In the genomic region with DNA sequence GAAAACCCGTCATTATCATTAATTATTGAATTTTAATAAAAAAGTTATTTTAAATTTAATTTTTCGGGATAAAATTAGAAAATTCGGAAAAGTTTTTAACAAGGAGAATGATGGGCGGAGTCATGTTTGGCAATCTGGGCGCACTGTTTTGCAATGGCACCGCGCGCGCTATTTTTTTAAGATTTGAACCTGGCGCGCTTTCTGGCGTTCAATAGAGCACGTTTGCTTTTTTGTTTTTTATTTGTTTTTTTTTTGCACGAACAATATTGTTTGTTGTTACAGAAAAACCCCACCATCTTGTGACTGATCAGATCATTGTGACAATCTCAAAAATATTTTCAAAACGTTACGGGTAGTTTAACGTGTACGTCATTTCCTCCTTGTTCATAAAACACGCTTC, we compare ENCODE assay signal across 3 worm cellular contexts.
A peak's percentile ranks its signal among the peaks of the same experiment; 100 is the strongest.
TF ChIP-seq lines count a peak whose summit lies in the region.

hyls-1 (plus strand) TSS at position 249 of the 400 bp plus-strand sequence.

TF ChIP-seq in whole organism, L1 larva, 84 proteins besides CTCF, POLR2A, EP300 and RAD21 (continued from another document and continues in another):
- TF ChIP-seq fos-1 (tag; optimal IDR thresholded peaks at IDR 0.05; lab: Kevin White, UChicago) (peak; percentile 52), nhr-71 (tag; optimal IDR thresholded peaks at IDR 0.05; lab: Kevin White, UChicago) (peak; percentile 92), zip-4 (GFP tag; optimal IDR thresholded peaks at IDR 0.05; lab: Kevin White, UChicago) (no peak), mdl-1 (tag; optimal IDR thresholded peaks at IDR 0.05; lab: Kevin White, UChicago) (peak in 1 of 2 experiments; percentile 77), mef-2 (tag; optimal IDR thresholded peaks at IDR 0.05; lab: Kevin White, UChicago) (no peak), F16B12.6 (tag; optimal IDR thresholded peaks at IDR 0.05; lab: Kevin White, UChicago) (peak; percentile 40), xbp-1 (tag; optimal IDR thresholded peaks at IDR 0.05; lab: Kevin White, UChicago) (peak; percentile 88), nhr-12 (tag; optimal IDR thresholded peaks at IDR 0.05; lab: Kevin White, UChicago) (no peak), tbx-2 (tag; optimal IDR thresholded peaks at IDR 0.05; lab: Kevin White, UChicago) (peak; percentile 88), egl-13 (tag; optimal IDR thresholded peaks at IDR 0.05; lab: Kevin White, UChicago) (peak; percentile 69), nhr-85 (tag; lab: Kevin White, UChicago) (peak; percentile 94), skn-1 (tag; optimal IDR thresholded peaks at IDR 0.05; lab: Kevin White, UChicago) (peak; percentile 95), ceh-88 (GFP tag; IDR thresholded peaks at IDR 0.05; lab: Robert Waterston, UW) (peak; percentile 74; the same call in 1 of the 2 replicates), nhr-47 (tag; optimal IDR thresholded peaks at IDR 0.05; lab: Kevin White, UChicago) (peak; percentile 92), alr-1 (tag; optimal IDR thresholded peaks at IDR 0.05; lab: Kevin White, UChicago; ENCODE audit: borderline replicate concordance) (no peak), ztf-4 (tag; optimal IDR thresholded peaks at IDR 0.05; lab: Kevin White, UChicago) (peak; percentile 38), nhr-20 (tag; optimal IDR thresholded peaks at IDR 0.05; lab: Kevin White, UChicago) (peak; percentile 91), nhr-77 (tag; optimal IDR thresholded peaks at IDR 0.05; lab: Kevin White, UChicago) (peak; percentile 59), rnt-1 (tag; optimal IDR thresholded peaks at IDR 0.05; lab: Kevin White, UChicago) (peak; percentile 90), ets-5 (GFP tag; IDR thresholded peaks at IDR 0.05; lab: Robert Waterston, UW) (no peak), lir-3 (tag; optimal IDR thresholded peaks at IDR 0.05; lab: Kevin White, UChicago; ENCODE audit: poor library complexity) (peak; percentile 74), ceh-82 (tag; optimal IDR thresholded peaks at IDR 0.05; lab: Kevin White, UChicago) (peak; percentile 62 to 92 (median 77)), ceh-63 (GFP tag; optimal IDR thresholded peaks at IDR 0.05; lab: Kevin White, UChicago) (no peak), efl-1 (optimal IDR thresholded peaks at IDR 0.05; lab: Kevin White, UChicago) (peak; percentile 96 to 98), efl-1 (GFP tag; optimal IDR thresholded peaks at IDR 0.05 in 1 of 2; lab: Kevin White, UChicago) (peak; percentile 96 to 100), unc-98 (GFP tag; IDR thresholded peaks at IDR 0.05; lab: Robert Waterston, UW) (no peak), irx-1 (tag; optimal IDR thresholded peaks at IDR 0.05; lab: Kevin White, UChicago) (peak; percentile 86), lin-13 (GFP tag; optimal IDR thresholded peaks at IDR 0.05; lab: Kevin White, UChicago) (peak; percentile 82), unc-62 (GFP tag; optimal IDR thresholded peaks at IDR 0.05; lab: Kevin White, UChicago) (no peak), nhr-237 (tag; optimal IDR thresholded peaks at IDR 0.05; lab: Kevin White, UChicago) (peak; percentile 51), grh-1 (GFP tag; IDR thresholded peaks at IDR 0.05; lab: Robert Waterston, UW) (peak; percentile 77), ztf-11 (tag; optimal IDR thresholded peaks at IDR 0.05; lab: Kevin White, UChicago) (peak in 1 of 2 experiments; percentile 51), unc-86 (tag; optimal IDR thresholded peaks at IDR 0.05; lab: Kevin White, UChicago) (peak; percentile 81), hpl-2 (GFP tag; optimal IDR thresholded peaks at IDR 0.05; lab: Kevin White, UChicago) (peak; percentile 75), ces-1 (GFP tag; optimal IDR thresholded peaks at IDR 0.05; lab: Kevin White, UChicago) (no peak), unc-130 (tag; optimal IDR thresholded peaks at IDR 0.05; lab: Kevin White, UChicago) (peak; percentile 78), hlh-17 (GFP tag; optimal IDR thresholded peaks at IDR 0.05; lab: Kevin White, UChicago; ENCODE audit: borderline replicate concordance) (no peak), blmp-1 (tag; optimal IDR thresholded peaks at IDR 0.05; lab: Kevin White, UChicago) (peak; percentile 73), pax-3 (tag; optimal IDR thresholded peaks at IDR 0.05; lab: Kevin White, UChicago) (no peak), aha-1 (tag; optimal IDR thresholded peaks at IDR 0.05; lab: Kevin White, UChicago) (no peak), Y116A8C.19 (tag; optimal IDR thresholded peaks at IDR 0.05; lab: Kevin White, UChicago; ENCODE audit: borderline replicate concordance) (no peak), hlh-4 (tag; optimal IDR thresholded peaks at IDR 0.05; lab: Kevin White, UChicago) (no peak)

TF ChIP-seq in whole organism, L3 larva, 47 proteins besides CTCF, POLR2A, EP300 and RAD21 (continued from another document):
- peak; percentile 32 for TF ChIP-seq ama-1 (optimal IDR thresholded peaks at IDR 0.05; lab: Kevin White, UChicago)
- peak; percentile 92 for TF ChIP-seq nhr-43 (tag; optimal IDR thresholded peaks at IDR 0.05; lab: Kevin White, UChicago; ENCODE audit: poor library complexity, severe bottlenecking)
- peak; percentile 57 for TF ChIP-seq ceh-82 (tag; optimal IDR thresholded peaks at IDR 0.05; lab: Kevin White, UChicago)
- peak; percentile 56 for TF ChIP-seq lin-39 (tag; optimal IDR thresholded peaks at IDR 0.05; lab: Kevin White, UChicago)
- peak; percentile 80 for TF ChIP-seq nhr-25 (tag; optimal IDR thresholded peaks at IDR 0.05; lab: Kevin White, UChicago)

TF ChIP-seq in whole organism, young adult, 124 proteins besides CTCF, POLR2A, EP300 and RAD21 (continued from another document and continues in another):
- TF ChIP-seq xnd-1 (tag; optimal IDR thresholded peaks at IDR 0.05; lab: Kevin White, UChicago), result peak; percentile 56
- TF ChIP-seq nhr-90 (tag; optimal IDR thresholded peaks at IDR 0.05; lab: Kevin White, UChicago), result no peak
- TF ChIP-seq sdz-38 (tag; optimal IDR thresholded peaks at IDR 0.05; lab: Kevin White, UChicago), result no peak
- TF ChIP-seq ekl-4 (GFP tag; IDR thresholded peaks at IDR 0.05; lab: Robert Waterston, UW), result peak; percentile 63
- TF ChIP-seq Y53F4B.3 (GFP tag; IDR thresholded peaks at IDR 0.05; lab: Robert Waterston, UW), result no peak
- TF ChIP-seq lin-54 (GFP tag; optimal IDR thresholded peaks at IDR 0.05; lab: Kevin White, UChicago), result peak; percentile 97
- no peak for TF ChIP-seq nhr-179 (tag; optimal IDR thresholded peaks at IDR 0.05; lab: Kevin White, UChicago)
- TF ChIP-seq K11D2.4 (GFP tag; IDR thresholded peaks at IDR 0.05; lab: Robert Waterston, UW), result peak; percentile 55; the same call in 1 of the 2 replicates
- peak; percentile 64 for TF ChIP-seq madf-8 (GFP tag; conservative IDR thresholded peaks at IDR 0.05; lab: Robert Waterston, UW)
- TF ChIP-seq let-607 (tag; optimal IDR thresholded peaks at IDR 0.05; lab: Kevin White, UChicago), result no peak
- no peak for TF ChIP-seq F55B11.4 (tag; optimal IDR thresholded peaks at IDR 0.05; lab: Kevin White, UChicago; ENCODE audit: borderline replicate concordance, insufficient read depth)
- TF ChIP-seq ceh-40 (GFP tag; IDR thresholded peaks at IDR 0.05; lab: Robert Waterston, UW), result no peak
- no peak for TF ChIP-seq ztf-28 (GFP tag; IDR thresholded peaks at IDR 0.05; lab: Robert Waterston, UW)
- TF ChIP-seq lag-1 (GFP tag; IDR thresholded peaks at IDR 0.05; lab: Robert Waterston, UW), result no peak
- no peak for TF ChIP-seq ets-4 (GFP tag; optimal IDR thresholded peaks at IDR 0.05; lab: Kevin White, UChicago)
- no peak for TF ChIP-seq ceh-79 (tag; optimal IDR thresholded peaks at IDR 0.05; lab: Kevin White, UChicago)
- TF ChIP-seq sptf-2 (GFP tag; optimal IDR thresholded peaks at IDR 0.05; lab: Kevin White, UChicago), result no peak
- TF ChIP-seq F49E8.2 (tag; optimal IDR thresholded peaks at IDR 0.05; lab: Kevin White, UChicago; ENCODE audit: insufficient read depth), result no peak
- peak; percentile 81 for TF ChIP-seq C06A6.2 (GFP tag; conservative IDR thresholded peaks at IDR 0.05; lab: Robert Waterston, UW)
- TF ChIP-seq egl-18 (GFP tag; IDR thresholded peaks at IDR 0.05; lab: Robert Waterston, UW), result no peak
- TF ChIP-seq atf-7 (tag; optimal IDR thresholded peaks at IDR 0.05; lab: Kevin White, UChicago), result no peak
- TF ChIP-seq rec-8 (tag; optimal IDR thresholded peaks at IDR 0.05; lab: Kevin White, UChicago), result no peak
- TF ChIP-seq nhr-120 (GFP tag; IDR thresholded peaks at IDR 0.05; lab: Robert Waterston, UW), result no peak
- peak; percentile 19 for TF ChIP-seq nhr-80 (tag; optimal IDR thresholded peaks at IDR 0.05; lab: Kevin White, UChicago)
- TF ChIP-seq T26A5.8 (tag; optimal IDR thresholded peaks at IDR 0.05; lab: Kevin White, UChicago), result no peak
- TF ChIP-seq F10E7.11 (tag; optimal IDR thresholded peaks at IDR 0.05; lab: Kevin White, UChicago), result no peak
- TF ChIP-seq ama-1 (optimal IDR thresholded peaks at IDR 0.05; lab: Kevin White, UChicago), result no peak
- no peak for TF ChIP-seq ama-1 (GFP tag; optimal IDR thresholded peaks at IDR 0.05; lab: Kevin White, UChicago)
- TF ChIP-seq hmg-20 (GFP tag; IDR thresholded peaks at IDR 0.05; lab: Robert Waterston, UW), result peak; percentile 25; the same call in 1 of the 2 replicates
- TF ChIP-seq Y67H2A.10 (GFP tag; conservative IDR thresholded peaks at IDR 0.05; lab: Robert Waterston, UW), result peak; percentile 55; the same call in 1 of the 2 replicates
- TF ChIP-seq fkh-3 (tag; optimal IDR thresholded peaks at IDR 0.05; lab: Kevin White, UChicago), result no peak
- no peak for TF ChIP-seq egl-44 (GFP tag; IDR thresholded peaks at IDR 0.05; lab: Robert Waterston, UW)
- TF ChIP-seq lsy-27 (tag; optimal IDR thresholded peaks at IDR 0.05; lab: Kevin White, UChicago; ENCODE audit: borderline replicate concordance, insufficient read depth), result peak; percentile 7
- TF ChIP-seq hsf-1 (GFP tag; IDR thresholded peaks at IDR 0.05; lab: Robert Waterston, UW), result peak; percentile 70
- TF ChIP-seq Y56A3A.18 (GFP tag; IDR thresholded peaks at IDR 0.05; lab: Robert Waterston, UW), result no peak
- no peak for TF ChIP-seq sea-2 (GFP tag; IDR thresholded peaks at IDR 0.05; lab: Robert Waterston, UW)
- TF ChIP-seq bed-2 (GFP tag; IDR thresholded peaks at IDR 0.05; lab: Robert Waterston, UW), result no peak
- TF ChIP-seq D2030.7 (GFP tag; IDR thresholded peaks at IDR 0.05; lab: Robert Waterston, UW), result peak; percentile 83
- TF ChIP-seq egrh-3 (GFP tag; IDR thresholded peaks at IDR 0.05; lab: Robert Waterston, UW), result no peak
- TF ChIP-seq nfya-2 (GFP tag; IDR thresholded peaks at IDR 0.05; lab: Robert Waterston, UW), result no peak
- TF ChIP-seq gei-17 (GFP tag; optimal IDR thresholded peaks at IDR 0.05; lab: Kevin White, UChicago), result no peak
- no peak for TF ChIP-seq F22D6.2 (tag; optimal IDR thresholded peaks at IDR 0.05; lab: Kevin White, UChicago)
- TF ChIP-seq snpc-1.1 (tag; optimal IDR thresholded peaks at IDR 0.05; lab: Kevin White, UChicago; ENCODE audit: insufficient read depth), result no peak
- no peak for TF ChIP-seq zim-3 (tag; optimal IDR thresholded peaks at IDR 0.05; lab: Kevin White, UChicago)
- TF ChIP-seq attf-6 (GFP tag; IDR thresholded peaks at IDR 0.05; lab: Robert Waterston, UW), result 0 out of 2 replicates have a peak, but pooled peaks have one; percentile 20
- TF ChIP-seq aptf-2 (GFP tag; conservative IDR thresholded peaks at IDR 0.05; lab: Robert Waterston, UW), result no peak
- peak; percentile 54; the same call in 1 of the 2 replicates for TF ChIP-seq attf-3 (GFP tag; conservative IDR thresholded peaks at IDR 0.05; lab: Robert Waterston, UW)
- TF ChIP-seq nfyb-1 (GFP tag; IDR thresholded peaks at IDR 0.05; lab: Robert Waterston, UW), result peak; percentile 78
- TF ChIP-seq Y79H2A.3 (GFP tag; conservative IDR thresholded peaks at IDR 0.05; lab: Robert Waterston, UW), result no peak
- no peak for TF ChIP-seq hrde-1 (tag; optimal IDR thresholded peaks at IDR 0.05; lab: Kevin White, UChicago; ENCODE audit: borderline replicate concordance)
- TF ChIP-seq F37B4.10 (GFP tag; IDR thresholded peaks at IDR 0.05; lab: Robert Waterston, UW), result no peak
- no peak for TF ChIP-seq ztf-3 (GFP tag; optimal IDR thresholded peaks at IDR 0.05; lab: Kevin White, UChicago)
- TF ChIP-seq mes-4 (tag; optimal IDR thresholded peaks at IDR 0.05; lab: Kevin White, UChicago), result no peak
- no peak for TF ChIP-seq bed-1 (GFP tag; IDR thresholded peaks at IDR 0.05; lab: Robert Waterston, UW)
- peak; percentile 53 for TF ChIP-seq ztf-18 (tag; optimal IDR thresholded peaks at IDR 0.05; lab: Kevin White, UChicago)
- 0 out of 2 replicates have a peak, but pooled peaks have one; percentile 12 for TF ChIP-seq B0019.2 (GFP tag; conservative IDR thresholded peaks at IDR 0.05; lab: Robert Waterston, UW)
- TF ChIP-seq athp-1 (tag; optimal IDR thresholded peaks at IDR 0.05; lab: Kevin White, UChicago), result no peak
- no peak for TF ChIP-seq B0261.1 (tag; optimal IDR thresholded peaks at IDR 0.05; lab: Kevin White, UChicago)
- TF ChIP-seq ccch-3 (GFP tag; optimal IDR thresholded peaks at IDR 0.05; lab: Kevin White, UChicago), result no peak
- TF ChIP-seq mel-28 (tag; optimal IDR thresholded peaks at IDR 0.05; lab: Kevin White, UChicago; ENCODE audit: borderline replicate concordance), result peak; percentile 5
- TF ChIP-seq ceh-58 (GFP tag; IDR thresholded peaks at IDR 0.05; lab: Robert Waterston, UW), result no peak
- TF ChIP-seq mcd-1 (GFP tag; IDR thresholded peaks at IDR 0.05; lab: Robert Waterston, UW), result peak; percentile 97
- peak; percentile 93 for TF ChIP-seq efl-1 (GFP tag; optimal IDR thresholded peaks at IDR 0.05; lab: Kevin White, UChicago)
- no peak for TF ChIP-seq somi-1 (GFP tag; optimal IDR thresholded peaks at IDR 0.05; lab: Kevin White, UChicago)
- no peak; the same call in 1 of the 2 replicates for TF ChIP-seq lir-1 (GFP tag; conservative IDR thresholded peaks at IDR 0.05; lab: Robert Waterston, UW)
- TF ChIP-seq him-1 (tag; optimal IDR thresholded peaks at IDR 0.05; lab: Kevin White, UChicago), result no peak
- TF ChIP-seq akir-1 (GFP tag; optimal IDR thresholded peaks at IDR 0.05; lab: Kevin White, UChicago), result no peak
- no peak for TF ChIP-seq F57C9.4 (tag; optimal IDR thresholded peaks at IDR 0.05; lab: Kevin White, UChicago)
- TF ChIP-seq B0336.3 (GFP tag; IDR thresholded peaks at IDR 0.05; lab: Robert Waterston, UW), result 0 out of 2 replicates have a peak, but pooled peaks have one; percentile 40
- peak; percentile 91 for TF ChIP-seq F23B12.7 (tag; optimal IDR thresholded peaks at IDR 0.05; lab: Kevin White, UChicago; ENCODE audit: insufficient read depth)
- no peak for TF ChIP-seq cebp-2 (GFP tag; IDR thresholded peaks at IDR 0.05; lab: Robert Waterston, UW)
- no peak for TF ChIP-seq nfya-1 (tag; optimal IDR thresholded peaks at IDR 0.05; lab: Kevin White, UChicago; ENCODE audit: borderline replicate concordance, insufficient read depth)
- TF ChIP-seq dpff-1 (tag; optimal IDR thresholded peaks at IDR 0.05; lab: Kevin White, UChicago), result no peak
- TF ChIP-seq madf-3 (GFP tag; IDR thresholded peaks at IDR 0.05; lab: Robert Waterston, UW), result peak; percentile 89; the same call in 1 of the 2 replicates
- TF ChIP-seq tbp1 (GFP tag; optimal IDR thresholded peaks at IDR 0.05; lab: Kevin White, UChicago), result peak; percentile 42
- TF ChIP-seq attf-5 (GFP tag; optimal IDR thresholded peaks at IDR 0.05; lab: Kevin White, UChicago), result peak; percentile 87
- TF ChIP-seq Y95B8A.8 (GFP tag; IDR thresholded peaks at IDR 0.05; lab: Robert Waterston, UW), result no peak
- peak; percentile 3 for TF ChIP-seq K12H6.12 (tag; optimal IDR thresholded peaks at IDR 0.05; lab: Kevin White, UChicago)
- peak; percentile 72 for TF ChIP-seq ZK185.1 (tag; optimal IDR thresholded peaks at IDR 0.05; lab: Kevin White, UChicago; ENCODE audit: poor library complexity, severe bottlenecking)
- no peak for TF ChIP-seq F52B5.7 (tag; optimal IDR thresholded peaks at IDR 0.05; lab: Kevin White, UChicago)
- TF ChIP-seq rcor-1 (GFP tag; IDR thresholded peaks at IDR 0.05; lab: Robert Waterston, UW), result peak; percentile 71
- TF ChIP-seq F57A8.1 (GFP tag; optimal IDR thresholded peaks at IDR 0.05; lab: Kevin White, UChicago), result no peak
- no peak for TF ChIP-seq nhr-27 (tag; optimal IDR thresholded peaks at IDR 0.05; lab: Kevin White, UChicago)
- peak; percentile 41 for TF ChIP-seq unc-130 (GFP tag; optimal IDR thresholded peaks at IDR 0.05; lab: Kevin White, UChicago)
